Fruit fly (Drosophila melanogaster): Measurements from ENCODE around the gene CG15347.

- TF ChIP-seq CrebA (GFP tag; optimal IDR thresholded peaks at IDR 0.05; ENCODE audit: borderline replicate concordance) = no peak
- no peak for TF ChIP-seq usp (GFP tag; optimal IDR thresholded peaks at IDR 0.05)
- TF ChIP-seq Abd-B (GFP tag; optimal IDR thresholded peaks at IDR 0.05) = no peak
- no peak for TF ChIP-seq pan (optimal IDR thresholded peaks at IDR 0.05)
- TF ChIP-seq GATAd (GFP tag; optimal IDR thresholded peaks at IDR 0.05) = no peak
- TF ChIP-seq lola (GFP tag; optimal IDR thresholded peaks at IDR 0.05) = no peak
- no peak for TF ChIP-seq Myc (optimal IDR thresholded peaks at IDR 0.05)
- TF ChIP-seq Hr83 (GFP tag; optimal IDR thresholded peaks at IDR 0.05; ENCODE audit: poor library complexity, severe bottlenecking) = no peak
- TF ChIP-seq Hr78 (GFP tag; optimal IDR thresholded peaks at IDR 0.05) = no peak
- TF ChIP-seq tai (GFP tag; optimal IDR thresholded peaks at IDR 0.05) = no peak
- TF ChIP-seq HLH106 (tag; optimal IDR thresholded peaks at IDR 0.05) = no peak
- TF ChIP-seq psq (GFP tag; optimal IDR thresholded peaks at IDR 0.05) = no peak
- TF ChIP-seq Dif (GFP tag; optimal IDR thresholded peaks at IDR 0.05; ENCODE audit: partially characterized antibody) = no peak
- no peak for TF ChIP-seq ey (GFP tag; optimal IDR thresholded peaks at IDR 0.05)
Measured at dm6 chrX:8460232-8460631, 466 bp downstream of the CG15347 start.

Data from whole organism, wandering third instar larva.